Fruit fly (Drosophila melanogaster): Measurements from ENCODE around the gene alphaSnap.

alphaSnap gene

dm6 chr3L:20302081-20302630 lies 11.3 kb upstream of the alphaSnap start, which contains the start of gene Pex23 (continued):
- TF ChIP-seq Hr78 (GFP tag; optimal IDR thresholded peaks at IDR 0.05): no peak
- TF ChIP-seq CrebA (GFP tag; optimal IDR thresholded peaks at IDR 0.05; ENCODE audit: borderline replicate concordance): no peak
- TF ChIP-seq pan (optimal IDR thresholded peaks at IDR 0.05): no peak
- TF ChIP-seq dsf (GFP tag; optimal IDR thresholded peaks at IDR 0.05; ENCODE audit: borderline replicate concordance): peak; percentile 84
- TF ChIP-seq woc (GFP tag; optimal IDR thresholded peaks at IDR 0.05): peak; percentile 72
- no peak for TF ChIP-seq CG32264 (GFP tag; optimal IDR thresholded peaks at IDR 0.05)

- no peak for TF ChIP-seq CG9705 (GFP tag; optimal IDR thresholded peaks at IDR 0.05)
- no peak for TF ChIP-seq Hnf4 (GFP tag; optimal IDR thresholded peaks at IDR 0.05)
- TF ChIP-seq Dif (GFP tag; optimal IDR thresholded peaks at IDR 0.05; ENCODE audit: partially characterized antibody): no peak
- no peak for TF ChIP-seq dmrt93B (GFP tag; optimal IDR thresholded peaks at IDR 0.05)
Measured at dm6 chr3L:20306142-20306541, 7.3 kb upstream of the alphaSnap start, which contains the start of gene CG32225. Gene CG32225, minus strand, starts transcription at chr3L:20306283.

dm6 chr3L:20309354-20309753 lies 4.1 kb upstream of the alphaSnap start, which contains the start of gene polo:
Gene polo, plus strand, starts transcription at chr3L:20309654.
- TF ChIP-seq foxo (GFP tag; optimal IDR thresholded peaks at IDR 0.05) (no peak), lola (GFP tag; optimal IDR thresholded peaks at IDR 0.05) (no peak), dsf (GFP tag; optimal IDR thresholded peaks at IDR 0.05; ENCODE audit: borderline replicate concordance) (no peak), Dif (GFP tag; optimal IDR thresholded peaks at IDR 0.05; ENCODE audit: partially characterized antibody) (no peak), pan (optimal IDR thresholded peaks at IDR 0.05) (no peak), h (GFP tag; optimal IDR thresholded peaks at IDR 0.05) (no peak), psq (GFP tag; optimal IDR thresholded peaks at IDR 0.05) (no peak), sv (GFP tag; optimal IDR thresholded peaks at IDR 0.05) (no peak)

dm6 chr3L:20309758-20310733 lies 3.4 kb upstream of the alphaSnap start:
- TF ChIP-seq h (GFP tag; optimal IDR thresholded peaks at IDR 0.05): no peak
- peak; percentile 18 for TF ChIP-seq CG9705 (GFP tag; optimal IDR thresholded peaks at IDR 0.05)
- no peak for TF ChIP-seq dsf (GFP tag; optimal IDR thresholded peaks at IDR 0.05; ENCODE audit: borderline replicate concordance)
- peak; percentile 23 for TF ChIP-seq HLH106 (tag; optimal IDR thresholded peaks at IDR 0.05)
- peak in 1 of 2 experiments; percentile 53 for TF ChIP-seq foxo (GFP tag; optimal IDR thresholded peaks at IDR 0.05)
- no peak for TF ChIP-seq br (GFP tag; optimal IDR thresholded peaks at IDR 0.05)
- no peak for TF ChIP-seq OdsH (GFP tag; optimal IDR thresholded peaks at IDR 0.05)
- no peak for TF ChIP-seq jim (GFP tag; optimal IDR thresholded peaks at IDR 0.05)
- no peak for TF ChIP-seq GATAd (GFP tag; optimal IDR thresholded peaks at IDR 0.05)
- no peak for TF ChIP-seq Mio (GFP tag; optimal IDR thresholded peaks at IDR 0.05)
- peak; percentile 38 for TF ChIP-seq Hr83 (GFP tag; optimal IDR thresholded peaks at IDR 0.05; ENCODE audit: poor library complexity, severe bottlenecking)
- TF ChIP-seq Hr78 (GFP tag; optimal IDR thresholded peaks at IDR 0.05): no peak
- no peak for TF ChIP-seq Abd-B (GFP tag; optimal IDR thresholded peaks at IDR 0.05)
- TF ChIP-seq fru (GFP tag; optimal IDR thresholded peaks at IDR 0.05): no peak
- no peak for TF ChIP-seq N (GFP tag; optimal IDR thresholded peaks at IDR 0.05)
- TF ChIP-seq CG32264 (GFP tag; optimal IDR thresholded peaks at IDR 0.05): no peak
- peak; percentile 54 for TF ChIP-seq psq (GFP tag; optimal IDR thresholded peaks at IDR 0.05)
- TF ChIP-seq tai (GFP tag; optimal IDR thresholded peaks at IDR 0.05): no peak
- TF ChIP-seq woc (GFP tag; optimal IDR thresholded peaks at IDR 0.05): no peak
- TF ChIP-seq Dfd (GFP tag; optimal IDR thresholded peaks at IDR 0.05): no peak
- TF ChIP-seq Vsx2 (GFP tag; optimal IDR thresholded peaks at IDR 0.05; ENCODE audit: partially characterized antibody): no peak
- peak; percentile 43 for TF ChIP-seq sv (GFP tag; optimal IDR thresholded peaks at IDR 0.05)
- TF ChIP-seq lola (GFP tag; optimal IDR thresholded peaks at IDR 0.05): no peak
- TF ChIP-seq Hnf4 (GFP tag; optimal IDR thresholded peaks at IDR 0.05): peak; percentile 57
- TF ChIP-seq sage (GFP tag; optimal IDR thresholded peaks at IDR 0.05): no peak
- no peak for TF ChIP-seq Dif (GFP tag; optimal IDR thresholded peaks at IDR 0.05; ENCODE audit: partially characterized antibody)
- no peak for TF ChIP-seq usp (GFP tag; optimal IDR thresholded peaks at IDR 0.05)
- TF ChIP-seq dl (GFP tag; optimal IDR thresholded peaks at IDR 0.05; ENCODE audit: insufficient read depth in 1 of 2, partially characterized antibody in 2 of 2): peak in 1 of 2 experiments; percentile 19
- TF ChIP-seq Myc (optimal IDR thresholded peaks at IDR 0.05): peak; percentile 39
- no peak for TF ChIP-seq dmrt93B (GFP tag; optimal IDR thresholded peaks at IDR 0.05)
- no peak for TF ChIP-seq Jra (GFP tag; optimal IDR thresholded peaks at IDR 0.05)
- TF ChIP-seq Rel (GFP tag; optimal IDR thresholded peaks at IDR 0.05): no peak
- peak; percentile 33 for TF ChIP-seq Rel (tag; optimal IDR thresholded peaks at IDR 0.05)
- no peak for TF ChIP-seq CrebA (GFP tag; optimal IDR thresholded peaks at IDR 0.05; ENCODE audit: borderline replicate concordance)
- peak; percentile 66 for TF ChIP-seq rgr (GFP tag; optimal IDR thresholded peaks at IDR 0.05)
- TF ChIP-seq ey (GFP tag; optimal IDR thresholded peaks at IDR 0.05): no peak
- no peak for TF ChIP-seq brk (GFP tag; optimal IDR thresholded peaks at IDR 0.05)
- TF ChIP-seq Sp1 (GFP tag; optimal IDR thresholded peaks at IDR 0.05): no peak
- no peak for TF ChIP-seq pan (optimal IDR thresholded peaks at IDR 0.05)
